Fruit fly (Drosophila melanogaster): ENCODE measurements around the gene Gbeta5.

The Gbeta5 gene

DNA sequence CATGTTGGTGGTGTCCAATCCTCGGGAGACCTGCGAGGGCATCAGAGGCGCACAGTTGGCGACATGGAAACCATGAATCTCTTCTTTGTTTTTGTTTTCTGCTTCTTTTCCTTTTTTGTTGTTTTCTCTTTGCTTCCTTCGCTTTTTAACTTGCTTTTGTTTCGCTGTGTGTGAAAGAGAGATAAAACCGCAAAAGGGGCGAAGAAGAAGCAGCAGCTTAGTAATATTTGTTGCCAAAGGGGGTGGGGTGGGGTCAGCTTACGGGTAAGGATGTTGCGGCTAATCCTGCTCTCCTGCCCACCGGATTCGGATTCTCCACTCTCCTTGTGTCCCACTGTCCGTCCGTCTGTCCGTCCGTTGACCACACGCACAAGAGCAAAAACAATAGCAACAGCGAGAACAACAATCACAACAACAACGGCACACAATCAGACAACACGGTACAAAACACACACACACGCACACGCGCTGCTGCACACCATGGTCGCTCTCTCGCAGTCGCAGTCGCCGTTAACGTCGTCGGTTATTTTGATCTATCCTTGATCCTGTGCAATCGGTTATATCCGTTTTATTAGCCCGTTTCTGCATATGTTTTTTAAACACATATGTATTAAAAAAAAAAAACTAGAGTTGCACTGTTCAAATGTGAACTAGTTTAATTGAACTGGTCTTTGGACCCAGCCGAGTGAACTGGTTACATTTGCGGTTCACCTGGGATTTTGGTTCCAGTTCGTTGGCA lies 24.4 kb upstream of the Gbeta5 start:
- TF ChIP-seq otp (GFP tag; IDR thresholded peaks at IDR 0.05), result no peak
- TF ChIP-seq hth (optimal IDR thresholded peaks at IDR 0.05), result no peak
- peak; percentile 79 for TF ChIP-seq MESR4 (GFP tag; optimal IDR thresholded peaks at IDR 0.05)
- no peak for TF ChIP-seq CG10431 (GFP tag; optimal IDR thresholded peaks at IDR 0.05)
- TF ChIP-seq row (GFP tag; IDR thresholded peaks at IDR 0.05), result 0 out of 3 replicates have a peak, but pooled peaks have one; percentile 19
- peak; percentile 45; the same call in 1 of the 2 replicates for TF ChIP-seq amos (GFP tag; IDR thresholded peaks at IDR 0.05; ENCODE audit: partially characterized antibody)
- peak; percentile 58 for TF ChIP-seq nom (GFP tag; optimal IDR thresholded peaks at IDR 0.05)
- TF ChIP-seq Dref (GFP tag; IDR thresholded peaks at IDR 0.05), result no peak
- peak; percentile 5 for TF ChIP-seq CG8924 (tag; optimal IDR thresholded peaks at IDR 0.05)
- TF ChIP-seq CG4360 (GFP tag; IDR thresholded peaks at IDR 0.05), result peak; percentile 86
- TF ChIP-seq ATbp (GFP tag; optimal IDR thresholded peaks at IDR 0.05), result no peak
- TF ChIP-seq chinmo (GFP tag; IDR thresholded peaks at IDR 0.05; ENCODE audit: partially characterized antibody), result 0 out of 4 replicates have a peak, but pooled peaks have one; percentile 41
- TF ChIP-seq kni (GFP tag; optimal IDR thresholded peaks at IDR 0.05), result peak; percentile 26
- TF ChIP-seq crol (GFP tag; IDR thresholded peaks at IDR 0.05), result peak; percentile 29; the same call in 1 of the 2 replicates
- peak; percentile 16 for TF ChIP-seq Elba2 (GFP tag; optimal IDR thresholded peaks at IDR 0.05)
- peak; percentile 11 for TF ChIP-seq dm (GFP tag; optimal IDR thresholded peaks at IDR 0.05)
- peak; percentile 77 for TF ChIP-seq CG2116 (GFP tag; optimal IDR thresholded peaks at IDR 0.05)
- TF ChIP-seq knrl (GFP tag; IDR thresholded peaks at IDR 0.05; ENCODE audit: partially characterized antibody), result peak; percentile 55; the same call in 2 of the 3 replicates
- no peak for TF ChIP-seq Dek (tag; optimal IDR thresholded peaks at IDR 0.05)
- TF ChIP-seq CG32532 (GFP tag; IDR thresholded peaks at IDR 0.05), result no peak
- peak; percentile 74 for TF ChIP-seq cg (GFP tag; optimal IDR thresholded peaks at IDR 0.05)
- no peak for TF ChIP-seq sob (GFP tag; IDR thresholded peaks at IDR 0.05)
- TF ChIP-seq CG17385 (GFP tag; optimal IDR thresholded peaks at IDR 0.05), result peak; percentile 89
- 0 out of 2 replicates have a peak, but pooled peaks have one; percentile 20 for TF ChIP-seq CG13287 (GFP tag; IDR thresholded peaks at IDR 0.05; ENCODE audit: partially characterized antibody)
- peak; percentile 41; the same call in 2 of the 3 replicates for TF ChIP-seq Aef1 (GFP tag; IDR thresholded peaks at IDR 0.05)
- no peak for TF ChIP-seq CG15479 (GFP tag; optimal IDR thresholded peaks at IDR 0.05)
- TF ChIP-seq bsh (GFP tag; optimal IDR thresholded peaks at IDR 0.05), result peak in 1 of 2 experiments; percentile 31
- TF ChIP-seq YL-1 (GFP tag; optimal IDR thresholded peaks at IDR 0.05), result peak; percentile 29
- TF ChIP-seq CG34422 (GFP tag; IDR thresholded peaks at IDR 0.05), result peak; percentile 26; the same call in 1 of the 3 replicates
- TF ChIP-seq CG4617 (GFP tag; optimal IDR thresholded peaks at IDR 0.05; ENCODE audit: borderline replicate concordance), result peak; percentile 24
- no peak for TF ChIP-seq mirr (GFP tag; optimal IDR thresholded peaks at IDR 0.05)
- TF ChIP-seq Scr (GFP tag; IDR thresholded peaks at IDR 0.05; ENCODE audit: partially characterized antibody), result peak; percentile 43; the same call in 1 of the 2 replicates
- no peak for TF ChIP-seq croc (GFP tag; conservative IDR thresholded peaks at IDR 0.05)

DNA sequence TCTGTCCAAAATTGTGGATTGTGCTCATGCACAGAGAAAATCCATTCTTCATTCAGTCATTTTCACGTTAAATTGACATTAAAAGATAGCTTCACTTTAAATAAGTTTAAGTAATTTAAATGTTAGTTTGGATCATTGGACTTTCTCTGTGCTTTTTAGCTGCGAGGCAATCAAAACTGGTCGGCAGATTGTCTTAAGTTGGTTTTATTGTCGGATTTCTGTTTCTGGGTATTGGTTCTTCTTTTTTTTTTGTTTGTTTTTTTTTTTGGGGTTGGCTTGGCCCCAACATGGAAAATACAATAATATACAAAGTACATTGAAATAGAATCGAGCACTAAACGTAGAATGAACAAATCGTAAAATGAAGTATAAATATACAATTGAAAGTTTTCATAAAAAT lies 18.1 kb upstream of the Gbeta5 start, which contains the start of gene CG2278:
Gene CG2278 (minus strand): TSS at position 101 of the 400 bp plus-strand sequence.
- TF ChIP-seq CG6254 (GFP tag; optimal IDR thresholded peaks at IDR 0.05) (no peak), CG11247 (GFP tag; IDR thresholded peaks at IDR 0.05) (no peak), eve (GFP tag; optimal IDR thresholded peaks at IDR 0.05) (no peak), h (optimal IDR thresholded peaks at IDR 0.05) (no peak), cg (GFP tag; optimal IDR thresholded peaks at IDR 0.05) (no peak), scrt (GFP tag; optimal IDR thresholded peaks at IDR 0.05) (no peak), CG18011 (GFP tag; optimal IDR thresholded peaks at IDR 0.05) (no peak), CG17912 (GFP tag; optimal IDR thresholded peaks at IDR 0.05) (no peak), CG2116 (GFP tag; optimal IDR thresholded peaks at IDR 0.05) (no peak), CG34376 (GFP tag; optimal IDR thresholded peaks at IDR 0.05) (no peak), CG7839 (tag; optimal IDR thresholded peaks at IDR 0.05) (no peak), da (GFP tag; optimal IDR thresholded peaks at IDR 0.05) (no peak), en (GFP tag; optimal IDR thresholded peaks at IDR 0.05) (no peak), btn (GFP tag; optimal IDR thresholded peaks at IDR 0.05) (no peak), ato (GFP tag; IDR thresholded peaks at IDR 0.05; ENCODE audit: partially characterized antibody) (no peak), gro (GFP tag; optimal IDR thresholded peaks at IDR 0.05) (no peak), dan (GFP tag; IDR thresholded peaks at IDR 0.05) (no peak), CG3281 (GFP tag; optimal IDR thresholded peaks at IDR 0.05) (no peak), wor (GFP tag; IDR thresholded peaks at IDR 0.05) (no peak)

Data from whole organism, embryonic.